Worm (Caenorhabditis elegans) whole organism, L1 larva: ENCODE results near the gene cdc-14.

ENCODE experiments used
- Y116A8C.19 ChIP-seq: sonication (generic microtip); optimal IDR thresholded peaks from 2 replicates; lab custom pipeline; 2016; ENCODE audit warnings: missing compliant biosample characterization, missing genetic modification characterization, borderline replicate concordance
- ceh-82 ChIP-seq, 3 experiments: fragments of 150-350 bp in 1 of 3; sonication (generic microtip) in 2 of 3; optimal IDR thresholded peaks; 2 replicates each; lab custom pipeline; 2014 to 2017; ENCODE audit warnings: missing biosample characterization in 3 of 3, missing genetic modification characterization in 3 of 3
- elt-2 ChIP-seq: sonication (generic microtip); optimal IDR thresholded peaks from 2 replicates; lab custom pipeline; 2016; ENCODE audit warnings: missing genetic modification characterization, mild to moderate bottlenecking, inconsistent platforms, missing compliant biosample characterization, missing genetic modification reagents
- fos-1 ChIP-seq: fragments of 150-350 bp; optimal IDR thresholded peaks from 2 replicates; lab custom pipeline; 2014; ENCODE audit warnings: missing biosample characterization, missing genetic modification characterization
- hpl-2 ChIP-seq: fragments of 150-350 bp; optimal IDR thresholded peaks from 2 replicates; lab custom pipeline; 2014; ENCODE audit warnings: missing biosample characterization, missing genetic modification reagents, missing genetic modification characterization
- jun-1 ChIP-seq: fragments of 150-350 bp; optimal IDR thresholded peaks from 2 replicates; lab custom pipeline; 2014; ENCODE audit warnings: missing biosample characterization, missing genetic modification reagents, missing genetic modification characterization
- nhr-20 ChIP-seq: sonication (generic microtip); optimal IDR thresholded peaks from 2 replicates; lab custom pipeline; 2016; ENCODE audit warnings: mild to moderate bottlenecking, missing genetic modification characterization, missing compliant biosample characterization
- nhr-71 ChIP-seq: sonication (generic microtip); optimal IDR thresholded peaks from 2 replicates; lab custom pipeline; 2016; ENCODE audit warnings: mild to moderate bottlenecking, missing genetic modification characterization, moderate library complexity, missing compliant biosample characterization
- snpc-4 ChIP-seq: fragments of 150-350 bp; optimal IDR thresholded peaks from 2 replicates; lab custom pipeline; 2014; ENCODE audit warnings: missing biosample characterization, missing genetic modification characterization
- sup-37 ChIP-seq: fragments of 200-800 bp; sonication (Bioruptor generic); optimal IDR thresholded peaks from 2 replicates; lab custom pipeline; 2018; ENCODE audit warnings: mild to moderate bottlenecking, missing genetic modification characterization, missing compliant biosample characterization
- ztf-4 ChIP-seq: fragments of 150-350 bp; optimal IDR thresholded peaks from 2 replicates; lab custom pipeline; 2014; ENCODE audit warnings: missing biosample characterization, missing genetic modification characterization

ce11 chrII:5565082-5565623, 28.1 kb downstream of the cdc-14 start:
- TF ChIP-seq fos-1 (tag; lab: Kevin White, UChicago), result no peak
- no peak for TF ChIP-seq ztf-4 (tag; lab: Kevin White, UChicago)
- TF ChIP-seq ceh-82 (tag; optimal IDR thresholded peaks at IDR 0.05; lab: Kevin White, UChicago), result no peak
- TF ChIP-seq Y116A8C.19 (tag; lab: Kevin White, UChicago), result no peak
- no peak for TF ChIP-seq elt-2 (tag; lab: Kevin White, UChicago)
- no peak for TF ChIP-seq snpc-4 (tag; lab: Kevin White, UChicago)
- TF ChIP-seq hpl-2, result no peak
- no peak for TF ChIP-seq nhr-71 (tag; lab: Kevin White, UChicago)
- no peak for TF ChIP-seq jun-1
- no peak for TF ChIP-seq sup-37
- TF ChIP-seq nhr-20, result no peak
